Fruit fly (Drosophila melanogaster) whole organism, embryonic: Measurements from ENCODE around the gene CG11768.

Source experiments
- Atf6 ChIP-seq: fragments of 200-800 bp; sonication (Bioruptor generic); IDR thresholded peaks from 2 replicates; pipeline ENCODE4 v1.3.6; 2022; ENCODE audit warnings: missing biosample characterization, missing genetic modification characterization
- Blimp-1 ChIP-seq: fragments of 200-800 bp; sonication (Bioruptor generic); optimal IDR thresholded peaks from 3 replicates; lab custom pipeline; 2018; ENCODE audit warnings: missing biosample characterization, missing genetic modification characterization, mild to moderate bottlenecking, moderate library complexity, missing genetic modification reagents
- CG11504 ChIP-seq: fragments of 200-800 bp; sonication (Bioruptor generic); optimal IDR thresholded peaks from 3 replicates; lab custom pipeline; 2019; ENCODE audit warnings: missing biosample characterization, mild to moderate bottlenecking, missing genetic modification characterization, moderate library complexity
- CG12391 ChIP-seq: fragments of 200-800 bp; sonication (Bioruptor generic); optimal IDR thresholded peaks from 3 replicates; lab custom pipeline; 2018; ENCODE audit warnings: missing biosample characterization, mild to moderate bottlenecking, missing genetic modification characterization, moderate library complexity
- CG12942 ChIP-seq: fragments of 200-800 bp; sonication (Bioruptor generic); optimal IDR thresholded peaks from 3 replicates; lab custom pipeline; 2016; ENCODE audit warnings: missing biosample characterization, missing genetic modification characterization
- CG13287 ChIP-seq: fragments of 200-800 bp; sonication (Bioruptor generic); IDR thresholded peaks from 2 replicates; pipeline ENCODE4 v1.3.6; 2022; ENCODE audit warnings: missing biosample characterization, missing genetic modification characterization; ENCODE audit not compliant: partially characterized antibody
- CG15514 ChIP-seq: fragments of 200-800 bp; sonication (Bioruptor generic); optimal IDR thresholded peaks from 3 replicates; lab custom pipeline; 2017; ENCODE audit warnings: missing biosample characterization, missing genetic modification characterization, mild to moderate bottlenecking, moderate library complexity, missing genetic modification reagents
- CG18476 ChIP-seq: fragments of 200-800 bp; sonication (Bioruptor generic); optimal IDR thresholded peaks from 2 replicates; lab custom pipeline; 2016; ENCODE audit warnings: missing biosample characterization, mild to moderate bottlenecking, missing genetic modification characterization
- CG4854 ChIP-seq: fragments of 200-800 bp; sonication (Bioruptor generic); optimal IDR thresholded peaks from 2 replicates; lab custom pipeline; 2016; ENCODE audit warnings: missing biosample characterization, missing genetic modification characterization, inconsistent platforms
- CG6765 ChIP-seq: fragments of 200-800 bp; sonication (Bioruptor generic); optimal IDR thresholded peaks from 3 replicates; lab custom pipeline; 2017; ENCODE audit warnings: missing biosample characterization, mild to moderate bottlenecking, missing genetic modification characterization
- CG7839 ChIP-seq: fragments of 200-800 bp; sonication (Bioruptor generic); optimal IDR thresholded peaks from 3 replicates; lab custom pipeline; 2018; ENCODE audit warnings: missing biosample characterization, mild to moderate bottlenecking, missing genetic modification characterization, moderate library complexity
- CG9817 ChIP-seq: fragments of 200-800 bp; sonication (Bioruptor generic); optimal IDR thresholded peaks from 2 replicates; lab custom pipeline; 2018; ENCODE audit warnings: missing biosample characterization, mild to moderate bottlenecking, missing genetic modification characterization, moderate library complexity
- D ChIP-seq, 2 experiments: fragments of 200-800 bp in 1 of 2; fragments of >200 bp in 1 of 2; sonication (Bioruptor generic) in 1 of 2; optimal IDR thresholded peaks; 2 replicates in 1 of 2; 3 replicates in 1 of 2; lab custom pipeline; 2017; ENCODE audit warnings: mild to moderate bottlenecking in 1 of 2, missing biosample characterization in 1 of 2, missing genetic modification characterization in 1 of 2, missing genetic modification reagents in 1 of 2
- Drgx ChIP-seq: fragments of 200-800 bp; sonication (Bioruptor generic); IDR thresholded peaks from 2 replicates; pipeline ENCODE4 v1.3.6; 2022; ENCODE audit warnings: missing biosample characterization, missing genetic modification characterization
- Eip74EF ChIP-seq, 2 experiments: fragments of 200-800 bp in 1 of 2; fragments of >200 bp in 1 of 2; sonication (Bioruptor generic) in 1 of 2; optimal IDR thresholded peaks; 2 replicates each; lab custom pipeline; 2017 to 2019; ENCODE audit warnings: missing biosample characterization in 2 of 2, missing genetic modification characterization in 2 of 2, mild to moderate bottlenecking in 1 of 2, moderate library complexity in 1 of 2
- Fer1 ChIP-seq: fragments of 200-800 bp; sonication (Bioruptor generic); optimal IDR thresholded peaks from 2 replicates; lab custom pipeline; 2017; ENCODE audit warnings: missing biosample characterization, mild to moderate bottlenecking, missing genetic modification characterization
- Fer2 ChIP-seq: fragments of 200-800 bp; sonication (Bioruptor generic); optimal IDR thresholded peaks from 2 replicates; lab custom pipeline; 2018; ENCODE audit warnings: missing biosample characterization, mild to moderate bottlenecking, missing genetic modification characterization, moderate library complexity
- GATAe ChIP-seq: fragments of 200-800 bp; sonication (Bioruptor generic); conservative IDR thresholded peaks from 2 replicates; pipeline ENCODE4 v1.3.6; 2022; ENCODE audit warnings: missing biosample characterization, missing genetic modification characterization
- Gsc ChIP-seq: fragments of 200-800 bp; sonication (Bioruptor generic); IDR thresholded peaks from 2 replicates; pipeline ENCODE4 v1.3.6; 2022; ENCODE audit warnings: missing biosample characterization, missing genetic modification characterization
- Hr51 ChIP-seq, 2 experiments: fragments of 200-800 bp; sonication (Bioruptor generic); optimal IDR thresholded peaks; 2 replicates in 1 of 2; 3 replicates in 1 of 2; lab custom pipeline; 2016 to 2018; ENCODE audit warnings: missing biosample characterization in 2 of 2, missing genetic modification characterization in 2 of 2, mild to moderate bottlenecking in 1 of 2, moderate library complexity in 1 of 2
- Nf-YB ChIP-seq: fragments of 200-800 bp; sonication (Bioruptor generic); optimal IDR thresholded peaks from 3 replicates; lab custom pipeline; 2019; ENCODE audit warnings: missing biosample characterization, mild to moderate bottlenecking, missing genetic modification characterization, moderate library complexity
- Pdp1 ChIP-seq, 2 experiments: fragments of 200-800 bp; sonication (Bioruptor generic); optimal IDR thresholded peaks; 3 replicates each; lab custom pipeline; 2016; ENCODE audit warnings: missing biosample characterization in 2 of 2, missing genetic modification characterization in 2 of 2, mild to moderate bottlenecking in 1 of 2, moderate library complexity in 1 of 2
- Rx ChIP-seq: fragments of 200-800 bp; sonication (Bioruptor generic); IDR thresholded peaks from 2 replicates; pipeline ENCODE4 v1.3.6; 2022; ENCODE audit warnings: missing biosample characterization, missing genetic modification characterization
- Six4 ChIP-seq: fragments of 200-800 bp; sonication (Bioruptor generic); optimal IDR thresholded peaks from 2 replicates; lab custom pipeline; 2016; ENCODE audit warnings: missing biosample characterization, missing genetic modification characterization
- al ChIP-seq: fragments of 200-800 bp; sonication (Bioruptor generic); IDR thresholded peaks from 2 replicates; pipeline ENCODE4 v1.3.6; 2022; ENCODE audit warnings: missing biosample characterization, missing genetic modification characterization
- aop ChIP-seq: fragments of 200-800 bp; sonication (Bioruptor generic); IDR thresholded peaks from 2 replicates; pipeline ENCODE4 v1.3.6; 2022; ENCODE audit warnings: missing biosample characterization, missing genetic modification characterization
- ap ChIP-seq: fragments of 200-800 bp; sonication (Bioruptor generic); IDR thresholded peaks from 2 replicates; pipeline ENCODE4 v1.3.6; 2022; ENCODE audit warnings: missing biosample characterization, missing genetic modification characterization
- ash1 ChIP-seq: fragments of 200-800 bp; sonication (Bioruptor generic); optimal IDR thresholded peaks from 2 replicates; lab custom pipeline; 2018; ENCODE audit warnings: missing biosample characterization, mild to moderate bottlenecking, missing genetic modification characterization
- bab2 ChIP-seq: fragments of 200-800 bp; sonication (Bioruptor generic); optimal IDR thresholded peaks from 2 replicates; lab custom pipeline; 2016; ENCODE audit warnings: missing biosample characterization, missing genetic modification characterization
- ems ChIP-seq: fragments of 200-800 bp; sonication (Bioruptor generic); optimal IDR thresholded peaks from 3 replicates; lab custom pipeline; 2016; ENCODE audit warnings: missing biosample characterization, missing genetic modification characterization
- gfzf ChIP-seq: fragments of 200-800 bp; sonication (Bioruptor generic); optimal IDR thresholded peaks from 2 replicates; lab custom pipeline; 2016; ENCODE audit warnings: missing biosample characterization, mild to moderate bottlenecking, missing genetic modification characterization, moderate library complexity
- grau ChIP-seq: fragments of 200-800 bp; optimal IDR thresholded peaks from 3 replicates; lab custom pipeline; 2019; ENCODE audit warnings: missing biosample characterization, mild to moderate bottlenecking, missing genetic modification characterization, moderate library complexity
- gro ChIP-seq: fragments of 200-800 bp; sonication (Bioruptor generic); optimal IDR thresholded peaks from 2 replicates; lab custom pipeline; 2016; ENCODE audit warnings: missing biosample characterization, missing genetic modification characterization
- gt ChIP-seq: fragments of 200-800 bp; sonication (Bioruptor generic); IDR thresholded peaks from 2 replicates; pipeline ENCODE4 v1.3.6; 2022; ENCODE audit warnings: missing biosample characterization, missing genetic modification characterization
- her ChIP-seq: fragments of 200-800 bp; sonication (Bioruptor generic); optimal IDR thresholded peaks from 2 replicates; lab custom pipeline; 2016; ENCODE audit warnings: missing biosample characterization, missing genetic modification characterization
- inv ChIP-seq: fragments of 200-800 bp; sonication (Bioruptor generic); IDR thresholded peaks from 2 replicates; pipeline ENCODE4 v1.3.6; 2022; ENCODE audit warnings: missing biosample characterization, missing genetic modification characterization; ENCODE audit not compliant: partially characterized antibody
- jing ChIP-seq: fragments of 200-800 bp; sonication (Bioruptor generic); optimal IDR thresholded peaks from 2 replicates; lab custom pipeline; 2018; ENCODE audit warnings: missing biosample characterization, mild to moderate bottlenecking, missing genetic modification characterization
- lbe ChIP-seq: fragments of 200-800 bp; sonication (Bioruptor generic); optimal IDR thresholded peaks from 2 replicates; lab custom pipeline; 2016; ENCODE audit warnings: missing biosample characterization, mild to moderate bottlenecking, missing genetic modification characterization
- oc ChIP-seq: fragments of 200-800 bp; sonication (Bioruptor generic); optimal IDR thresholded peaks from 2 replicates; lab custom pipeline; 2018; ENCODE audit warnings: missing biosample characterization, mild to moderate bottlenecking, missing genetic modification characterization, moderate library complexity
- pita ChIP-seq: fragments of 200-800 bp; sonication (Bioruptor generic); optimal IDR thresholded peaks from 2 replicates; lab custom pipeline; 2017; ENCODE audit warnings: missing biosample characterization, mild to moderate bottlenecking, missing genetic modification characterization
- pnt ChIP-seq: fragments of 200-800 bp; sonication (Bioruptor generic); optimal IDR thresholded peaks from 3 replicates; lab custom pipeline; 2016; ENCODE audit warnings: missing biosample characterization, missing genetic modification characterization
- rib ChIP-seq: fragments of 200-800 bp; sonication (Bioruptor generic); IDR thresholded peaks from 2 replicates; pipeline ENCODE4 v1.3.6; 2022; ENCODE audit warnings: missing biosample characterization, missing genetic modification characterization
- sisA ChIP-seq: fragments of 200-800 bp; sonication (Bioruptor generic); IDR thresholded peaks from 2 replicates; pipeline ENCODE4 v1.3.6; 2022; ENCODE audit warnings: missing biosample characterization, missing genetic modification characterization
- slou ChIP-seq: fragments of 200-800 bp; sonication (Bioruptor generic); optimal IDR thresholded peaks from 3 replicates; lab custom pipeline; 2016; ENCODE audit warnings: missing biosample characterization, missing genetic modification characterization
- sr ChIP-seq: fragments of 200-800 bp; sonication (Bioruptor generic); IDR thresholded peaks from 3 replicates; pipeline ENCODE4 v1.3.6; 2022; ENCODE audit warnings: missing biosample characterization, missing genetic modification characterization
- tap ChIP-seq: fragments of 200-800 bp; optimal IDR thresholded peaks from 3 replicates; lab custom pipeline; 2019; ENCODE audit warnings: missing biosample characterization, mild to moderate bottlenecking, missing genetic modification characterization, moderate library complexity
- tin ChIP-seq: fragments of 200-800 bp; sonication (Bioruptor generic); optimal IDR thresholded peaks from 3 replicates; lab custom pipeline; 2016; ENCODE audit warnings: missing biosample characterization, missing genetic modification characterization
- unpg ChIP-seq: fragments of 200-800 bp; sonication (Bioruptor generic); optimal IDR thresholded peaks from 3 replicates; lab custom pipeline; 2018; ENCODE audit warnings: missing biosample characterization, mild to moderate bottlenecking, missing genetic modification characterization, moderate library complexity

CG11768 gene

DNA sequence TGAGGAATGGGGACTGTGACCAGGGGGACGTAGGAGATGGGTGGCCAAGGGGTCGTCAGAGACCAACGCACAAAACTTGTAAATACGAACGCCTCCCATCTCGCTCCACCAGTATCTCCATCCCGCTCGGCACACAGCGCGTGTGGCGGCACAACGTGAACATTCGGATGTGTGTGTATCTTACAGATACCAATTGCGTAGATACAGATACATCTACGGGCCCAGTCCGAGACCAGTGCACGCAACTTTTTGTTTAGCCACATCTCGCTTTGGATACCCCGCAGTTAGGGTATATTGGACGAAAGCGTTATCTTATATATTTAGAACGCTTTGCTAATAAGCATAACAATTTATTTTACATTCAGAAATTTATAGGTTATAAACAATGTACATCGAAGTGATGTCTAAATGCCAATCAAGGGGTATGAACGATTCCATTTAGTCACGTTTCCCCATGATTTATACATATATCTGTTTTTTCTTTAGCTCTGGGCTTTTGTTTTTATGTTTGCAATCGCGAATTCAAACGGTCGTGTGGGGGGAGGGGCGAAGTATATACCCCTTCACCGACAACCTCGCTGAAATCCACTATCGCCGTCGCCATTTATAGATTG, 43.4 kb upstream of the CG11768 start (continued):
- TF ChIP-seq Fer2 (tag; lab: Kevin White, UChicago) (peak; percentile 98), ap (peak; percentile 98), tap (peak; percentile 99), Fer1 (peak; percentile 99), her (GFP tag; lab: Kevin White, UChicago) (peak; percentile 96), pnt (peak; percentile 99), Atf6 (GFP tag; lab: Robert Waterston, UW) (peak; percentile 99), CG18476 (GFP tag; lab: Kevin White, UChicago) (peak; percentile 97), CG13287 (peak; percentile 35; the same call in 1 of the 2 replicates), Rx (GFP tag; lab: Robert Waterston, UW) (peak; percentile 98), tin (GFP tag; lab: Kevin White, UChicago) (peak; percentile 99), grau (tag; lab: Kevin White, UChicago) (peak; percentile 98), Six4 (GFP tag; lab: Kevin White, UChicago) (peak; percentile 98), sisA (GFP tag; lab: Robert Waterston, UW) (peak; percentile 99), inv (GFP tag; lab: Robert Waterston, UW) (no peak), unpg (GFP tag; lab: Kevin White, UChicago) (peak; percentile 99), ems (GFP tag; lab: Kevin White, UChicago) (peak; percentile 99), Blimp-1 (GFP tag; lab: Kevin White, UChicago) (peak; percentile 97), lbe (GFP tag; lab: Kevin White, UChicago) (peak; percentile 98), Eip74EF (GFP tag; optimal IDR thresholded peaks at IDR 0.05; lab: Kevin White, UChicago) (peak in 1 of 2 experiments; percentile 97), CG6765 (GFP tag; lab: Kevin White, UChicago) (peak; percentile 98), CG15514 (peak; percentile 95), CG11504 (tag; lab: Kevin White, UChicago) (peak; percentile 99), bab2 (GFP tag; lab: Kevin White, UChicago) (peak; percentile 99), gro (GFP tag; lab: Kevin White, UChicago) (peak; percentile 99), gt (GFP tag; lab: Robert Waterston, UW) (peak; percentile 91), sr (GFP tag; lab: Robert Waterston, UW) (peak; percentile 94), oc (tag; lab: Kevin White, UChicago) (peak; percentile 99), Nf-YB (GFP tag; lab: Kevin White, UChicago) (peak; percentile 89), aop (GFP tag; lab: Robert Waterston, UW) (peak; percentile 92), al (GFP tag; lab: Robert Waterston, UW) (peak; percentile 99), Hr51 (GFP tag; optimal IDR thresholded peaks at IDR 0.05; lab: Kevin White, UChicago) (peak; percentile 99), ash1 (GFP tag; lab: Kevin White, UChicago) (peak; percentile 94), CG9817 (tag; lab: Kevin White, UChicago) (peak; percentile 99), Pdp1 (GFP tag; optimal IDR thresholded peaks at IDR 0.05; lab: Kevin White, UChicago) (peak; percentile 98 to 99), pita (GFP tag; lab: Kevin White, UChicago) (no peak), Gsc (GFP tag; lab: Robert Waterston, UW) (no peak), jing (peak; percentile 99), CG7839 (tag; lab: Kevin White, UChicago) (peak; percentile 99), CG12942 (GFP tag; lab: Kevin White, UChicago) (peak; percentile 98), CG4854 (GFP tag; lab: Kevin White, UChicago) (peak; percentile 98), rib (GFP tag; lab: Robert Waterston, UW) (peak; percentile 99), Drgx (peak; percentile 99), GATAe (peak; percentile 97), CG12391 (peak; percentile 99), slou (GFP tag; lab: Kevin White, UChicago) (peak; percentile 92), D (optimal IDR thresholded peaks at IDR 0.05; lab: Kevin White, UChicago) (no peak), D (GFP tag; optimal IDR thresholded peaks at IDR 0.05; lab: Kevin White, UChicago) (peak; percentile 98), gfzf (GFP tag; lab: Kevin White, UChicago) (peak; percentile 36)
